Worm (Caenorhabditis elegans): Measurements from ENCODE around the gene F21C10.5.

DNA sequence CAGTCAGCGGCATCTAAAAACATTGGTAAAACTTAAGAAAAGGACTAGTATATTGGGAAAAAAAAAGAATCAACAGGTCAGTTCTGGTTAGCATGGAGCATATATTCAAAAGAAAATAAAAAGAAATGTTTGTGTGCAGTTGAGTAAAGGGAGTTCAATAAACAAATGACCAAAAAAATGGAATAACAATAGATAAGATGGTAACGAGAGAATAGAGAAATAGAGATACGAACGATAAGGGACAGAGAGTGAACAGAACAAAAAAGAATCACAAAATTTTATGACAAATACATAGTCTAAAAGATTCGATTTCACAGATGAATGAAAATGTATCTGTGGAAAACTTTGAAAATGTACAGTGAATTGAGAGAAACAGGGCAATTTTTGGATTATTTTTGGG, 47.5 kb downstream of the F21C10.5 start, which contains the start of gene gad-3:
- TF ChIP-seq elt-3 (tag; optimal IDR thresholded peaks at IDR 0.05) (no peak), ztf-11 (tag; optimal IDR thresholded peaks at IDR 0.05) (no peak), bed-3 (GFP tag; optimal IDR thresholded peaks at IDR 0.05) (no peak), tbx-8 (GFP tag; optimal IDR thresholded peaks at IDR 0.05) (no peak), unc-39 (tag; optimal IDR thresholded peaks at IDR 0.05) (no peak), ceh-83 (GFP tag; optimal IDR thresholded peaks at IDR 0.05) (no peak), cnd-1 (tag; optimal IDR thresholded peaks at IDR 0.05) (no peak)
